Fruit fly (Drosophila melanogaster) Kc167 (cell line): Measurements from ENCODE around the gene Ssk.

Experiments
- Myc ChIP-seq: fragments of >200 bp; optimal IDR thresholded peaks from 2 replicates; lab custom pipeline; 2017; ENCODE audit warnings: missing external identifiers
- Sin3A ChIP-seq: fragments of >200 bp; optimal IDR thresholded peaks from 2 replicates; lab custom pipeline; 2018; ENCODE audit warnings: missing external identifiers
- h ChIP-seq: fragments of >200 bp; optimal IDR thresholded peaks from 3 replicates; lab custom pipeline; 2018; ENCODE audit warnings: missing external identifiers
- insv ChIP-seq: fragments of >200 bp; optimal IDR thresholded peaks from 3 replicates; lab custom pipeline; 2018; ENCODE audit warnings: missing external identifiers
- psq ChIP-seq: fragments of >200 bp; optimal IDR thresholded peaks from 2 replicates; lab custom pipeline; 2017; ENCODE audit warnings: missing external identifiers
- ttk ChIP-seq: sonication (Bioruptor generic); optimal IDR thresholded peaks from 2 replicates; lab custom pipeline; 2017; ENCODE audit warnings: missing external identifiers

The Ssk gene

dm6 chr3L:20203587-20203986 is 15.3 kb downstream of the Ssk start, which contains the start of gene CG7298:
Gene CG7298, minus strand, starts transcription at chr3L:20203687.
- TF ChIP-seq psq (no peak), h (lab: Kevin White, UChicago) (no peak), Sin3A (lab: Kevin White, UChicago) (no peak), insv (no peak), ttk (lab: Kevin White, UChicago) (no peak), Myc (no peak)

dm6 chr3L:20205946-20206345 is 17.6 kb downstream of the Ssk start, which contains the start of gene CG7290:
Gene CG7290, minus strand, starts transcription at chr3L:20206046.
- TF ChIP-seq Sin3A (lab: Kevin White, UChicago) (no peak), h (lab: Kevin White, UChicago) (no peak), psq (no peak), Myc (no peak), insv (no peak), ttk (lab: Kevin White, UChicago) (no peak)

- no peak for TF ChIP-seq Myc
- no peak for TF ChIP-seq insv
- no peak for TF ChIP-seq ttk (lab: Kevin White, UChicago)
- no peak for TF ChIP-seq h (lab: Kevin White, UChicago)
- TF ChIP-seq psq: no peak
- no peak for TF ChIP-seq Sin3A (lab: Kevin White, UChicago)
These were observed 18.7 kb downstream of the Ssk start, which contains the start of gene CG6996 for dm6 chr3L:20206950-20207584. Gene CG6996, plus strand, starts transcription at chr3L:20207534.

dm6 chr3L:20209092-20209491 is 20.8 kb downstream of the Ssk start:
- TF ChIP-seq ttk (lab: Kevin White, UChicago): no peak
- TF ChIP-seq insv: no peak
- no peak for TF ChIP-seq psq
- no peak for TF ChIP-seq Myc
- no peak for TF ChIP-seq h (lab: Kevin White, UChicago)
- TF ChIP-seq Sin3A (lab: Kevin White, UChicago): no peak

- TF ChIP-seq Myc (no peak), ttk (lab: Kevin White, UChicago) (no peak), insv (no peak), Sin3A (lab: Kevin White, UChicago) (no peak), h (lab: Kevin White, UChicago) (no peak), psq (no peak)
These were observed 21.6 kb downstream of the Ssk start for dm6 chr3L:20209896-20210295.

- TF ChIP-seq psq (no peak), Sin3A (lab: Kevin White, UChicago) (no peak), insv (no peak), Myc (no peak), ttk (lab: Kevin White, UChicago) (no peak), h (lab: Kevin White, UChicago) (no peak)
These were observed 23.7 kb downstream of the Ssk start, which contains the start of gene CG7017 for dm6 chr3L:20212022-20212421. Gene CG7017, minus strand, starts transcription at chr3L:20212122.

dm6 chr3L:20220374-20220773 is 32.1 kb downstream of the Ssk start, which contains the start of gene CG6933:
Gene CG6933, minus strand, starts transcription at chr3L:20220420.
- no peak for TF ChIP-seq Sin3A (lab: Kevin White, UChicago)
- no peak for TF ChIP-seq insv
- no peak for TF ChIP-seq h (lab: Kevin White, UChicago)
- no peak for TF ChIP-seq Myc
- TF ChIP-seq psq: no peak

dm6 chr3L:20220918-20221317 is 32.6 kb downstream of the Ssk start:
- TF ChIP-seq h (lab: Kevin White, UChicago) (no peak), Myc (no peak), psq (no peak), Sin3A (lab: Kevin White, UChicago) (no peak), ttk (lab: Kevin White, UChicago) (no peak), insv (no peak)

dm6 chr3L:20221412-20221864 is 33.1 kb downstream of the Ssk start, which contains the start of gene CG17145:
Gene CG17145, plus strand, starts transcription at chr3L:20221814.
- TF ChIP-seq ttk (lab: Kevin White, UChicago) (no peak), insv (no peak), h (lab: Kevin White, UChicago) (no peak), Myc (no peak), Sin3A (lab: Kevin White, UChicago) (no peak), psq (no peak)

- TF ChIP-seq Myc (no peak), Sin3A (lab: Kevin White, UChicago) (no peak), insv (no peak), h (lab: Kevin White, UChicago) (no peak), ttk (lab: Kevin White, UChicago) (no peak), psq (no peak)
These were observed 34.3 kb downstream of the Ssk start for dm6 chr3L:20222617-20223016.

dm6 chr3L:20223398-20223951 is 35.2 kb downstream of the Ssk start, which contains the start of gene CG17147:
Gene CG17147, plus strand, starts transcription at chr3L:20223932.
- TF ChIP-seq h (lab: Kevin White, UChicago): no peak

dm6 chr3L:20226153-20226552 is 37.8 kb downstream of the Ssk start:
- no peak for TF ChIP-seq insv
- no peak for TF ChIP-seq ttk (lab: Kevin White, UChicago)
- no peak for TF ChIP-seq Myc
- TF ChIP-seq psq: no peak
- no peak for TF ChIP-seq Sin3A (lab: Kevin White, UChicago)
- no peak for TF ChIP-seq h (lab: Kevin White, UChicago)
